Worm (Caenorhabditis elegans): Measurements from ENCODE around the gene col-171.
A peak's percentile ranks its signal among the peaks of the same experiment; 100 is the strongest.

Gene col-171

ce11 chrX:6333998-6334397 is at the start of gene col-171:
Gene col-171, plus strand, starts transcription at chrX:6334298.
- TF ChIP-seq dmd-8 (GFP tag; IDR thresholded peaks at IDR 0.05) (no peak), arid-1 (GFP tag; conservative IDR thresholded peaks at IDR 0.05) (no peak)

ce11 chrX:6286154-6286553 is 47.9 kb upstream of the col-171 start:
- TF ChIP-seq dve-1 (tag; optimal IDR thresholded peaks at IDR 0.05; ENCODE audit: insufficient read depth) (peak; percentile 53), skn-1 (tag; optimal IDR thresholded peaks at IDR 0.05) (no peak), aly-2 (tag; optimal IDR thresholded peaks at IDR 0.05) (no peak), unc-130 (GFP tag; optimal IDR thresholded peaks at IDR 0.05) (no peak), Y105C5A.15 (GFP tag; IDR thresholded peaks at IDR 0.05) (peak; percentile 77; the same call in 1 of the 2 replicates), lin-38 (GFP tag; IDR thresholded peaks at IDR 0.05) (no peak), daf-19 (GFP tag; conservative IDR thresholded peaks at IDR 0.05) (peak; percentile 78), F37D6.2 (tag; optimal IDR thresholded peaks at IDR 0.05) (no peak), lin-1 (GFP tag; IDR thresholded peaks at IDR 0.05) (peak; percentile 63; the same call in 1 of the 2 replicates), egl-43 (GFP tag; IDR thresholded peaks at IDR 0.05) (peak; percentile 93), lsy-2 (tag; optimal IDR thresholded peaks at IDR 0.05) (no peak), nhr-42 (GFP tag; IDR thresholded peaks at IDR 0.05) (peak; percentile 29; the same call in 1 of the 2 replicates), spr-3 (GFP tag; optimal IDR thresholded peaks at IDR 0.05) (no peak), snpc-4 (tag; optimal IDR thresholded peaks at IDR 0.05) (no peak), nhr-77 (tag; optimal IDR thresholded peaks at IDR 0.05) (peak; percentile 13), nhr-6 (tag; optimal IDR thresholded peaks at IDR 0.05) (no peak), Y5F2A.4 (GFP tag; optimal IDR thresholded peaks at IDR 0.05) (peak; percentile 75), rbr-2 (tag; optimal IDR thresholded peaks at IDR 0.05) (peak; percentile 48), ceh-62 (tag; optimal IDR thresholded peaks at IDR 0.05) (no peak), R02D3.7 (tag; optimal IDR thresholded peaks at IDR 0.05) (no peak), nhr-111 (GFP tag; optimal IDR thresholded peaks at IDR 0.05) (no peak), ZK337.2 (GFP tag; IDR thresholded peaks at IDR 0.05) (peak; percentile 75; the same call in 1 of the 2 replicates), F44E2.7 (GFP tag; IDR thresholded peaks at IDR 0.05) (0 out of 2 replicates have a peak, but pooled peaks have one; percentile 76), lin-13 (GFP tag; optimal IDR thresholded peaks at IDR 0.05) (peak; percentile 39), zip-2 (tag; optimal IDR thresholded peaks at IDR 0.05) (peak; percentile 67), lin-15B (tag; optimal IDR thresholded peaks at IDR 0.05) (no peak), dmd-6 (GFP tag; IDR thresholded peaks at IDR 0.05) (peak; percentile 54), daf-12 (tag; optimal IDR thresholded peaks at IDR 0.05) (no peak), pha-4 (GFP tag; IDR thresholded peaks at IDR 0.05) (peak; percentile 92), pha-4 (tag; optimal IDR thresholded peaks at IDR 0.05) (no peak), ceh-28 (tag; optimal IDR thresholded peaks at IDR 0.05) (no peak), ZK546.5 (tag; optimal IDR thresholded peaks at IDR 0.05) (no peak), zag-1 (tag; optimal IDR thresholded peaks at IDR 0.05) (no peak), nhr-25 (tag; optimal IDR thresholded peaks at IDR 0.05; ENCODE audit: borderline replicate concordance, insufficient read depth) (peak; percentile 67), zfp-3 (GFP tag; conservative IDR thresholded peaks at IDR 0.05) (no peak), zfp-2 (tag; optimal IDR thresholded peaks at IDR 0.05) (no peak), unc-62 (GFP tag; optimal IDR thresholded peaks at IDR 0.05 in 1 of 2) (no peak), unc-62 (tag; optimal IDR thresholded peaks at IDR 0.05) (no peak), nhr-28 (tag; optimal IDR thresholded peaks at IDR 0.05) (peak; percentile 6), cey-2 (tag; optimal IDR thresholded peaks at IDR 0.05; ENCODE audit: borderline replicate concordance, insufficient read depth) (no peak), tra-1 (GFP tag; IDR thresholded peaks at IDR 0.05) (peak; percentile 44; the same call in 1 of the 2 replicates), Y48G9A.11 (GFP tag; IDR thresholded peaks at IDR 0.05) (peak; percentile 53), daf-16 (GFP tag; optimal IDR thresholded peaks at IDR 0.05) (peak; percentile 30 to 87), daf-16 (tag; optimal IDR thresholded peaks at IDR 0.05) (peak; percentile 70), attf-4 (tag; optimal IDR thresholded peaks at IDR 0.05) (peak; percentile 17), nhr-11 (tag; optimal IDR thresholded peaks at IDR 0.05) (no peak), unc-39 (tag; optimal IDR thresholded peaks at IDR 0.05) (no peak), php-3 (GFP tag; IDR thresholded peaks at IDR 0.05) (peak; percentile 62; the same call in 1 of the 2 replicates), D1046.2 (GFP tag; IDR thresholded peaks at IDR 0.05) (peak; percentile 77; the same call in 1 of the 2 replicates)

All from whole organism, L4 larva.